Fruit fly (Drosophila melanogaster): ENCODE data around the gene CG14963.

DNA sequence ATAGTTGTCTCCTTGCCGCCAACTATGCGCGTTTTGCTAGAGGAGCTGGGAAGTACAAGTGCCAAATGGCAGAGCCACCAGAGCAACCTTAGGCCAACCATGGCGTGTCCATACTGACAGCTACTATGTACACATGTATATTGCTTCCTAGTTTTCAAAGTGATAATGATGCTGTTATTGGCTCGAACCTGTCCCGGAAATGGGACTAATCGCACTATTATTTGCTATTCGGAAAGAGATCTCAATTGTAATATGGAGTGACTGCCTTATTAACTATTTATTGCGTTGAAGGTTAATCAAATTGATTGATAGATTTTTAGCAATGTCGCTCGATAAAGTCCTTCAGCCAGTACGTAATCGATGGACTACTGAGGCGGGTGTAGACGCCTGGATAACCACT is 32.0 kb upstream of the CG14963 start, which contains the start of gene CG33159:
- TF ChIP-seq CTCF (optimal IDR thresholded peaks at IDR 0.05) (no peak), CG8478 (optimal IDR thresholded peaks at IDR 0.05) (no peak)

Data from S2 (cell line).